Fruit fly (Drosophila melanogaster) whole organism, embryonic: ENCODE measurements around the gene Mdh1.

ENCODE experiments used
- Awh ChIP-seq: fragments of 200-800 bp; sonication (Bioruptor generic); IDR thresholded peaks from 2 replicates; pipeline ENCODE4, ENCODE4 v1.3.6; 2022; ENCODE audit warnings: missing biosample characterization, missing genetic modification characterization
- Bdp1 ChIP-seq: fragments of 200-800 bp; sonication (Bioruptor generic); optimal IDR thresholded peaks from 3 replicates; lab custom pipeline; 2016; ENCODE audit warnings: missing biosample characterization, missing genetic modification characterization
- Bgb ChIP-seq: fragments of 200-800 bp; sonication (Bioruptor generic); IDR thresholded peaks from 2 replicates; pipeline ENCODE4 v1.3.6; 2022; ENCODE audit warnings: missing biosample characterization, missing genetic modification characterization; ENCODE audit not compliant: partially characterized antibody
- CG10462 ChIP-seq: fragments of 200-800 bp; sonication (Bioruptor generic); optimal IDR thresholded peaks from 2 replicates; lab custom pipeline; 2016; ENCODE audit warnings: missing biosample characterization, missing genetic modification characterization
- CG11247 ChIP-seq: fragments of 200-800 bp; sonication (Bioruptor generic); IDR thresholded peaks from 2 replicates; pipeline ENCODE4 v1.3.6; 2022; ENCODE audit warnings: missing biosample characterization, missing genetic modification characterization
- CG12104 ChIP-seq: fragments of 200-800 bp; sonication (Bioruptor generic); optimal IDR thresholded peaks from 3 replicates; lab custom pipeline; 2016; ENCODE audit warnings: missing biosample characterization, missing genetic modification characterization
- CG12659 ChIP-seq: fragments of 200-800 bp; sonication (Bioruptor generic); optimal IDR thresholded peaks from 3 replicates; lab custom pipeline; 2017; ENCODE audit warnings: mild to moderate bottlenecking, missing biosample characterization, missing genetic modification reagents, missing genetic modification characterization
- CG13123 ChIP-seq: fragments of 200-800 bp; sonication (Bioruptor generic); optimal IDR thresholded peaks from 2 replicates; lab custom pipeline; 2016; ENCODE audit warnings: missing biosample characterization, missing genetic modification characterization
- CG13296 ChIP-seq: fragments of 200-800 bp; sonication (Bioruptor generic); optimal IDR thresholded peaks from 3 replicates; lab custom pipeline; 2018; ENCODE audit warnings: missing biosample characterization, mild to moderate bottlenecking, missing genetic modification characterization
- CG13624 ChIP-seq: fragments of 200-800 bp; sonication (Bioruptor generic); optimal IDR thresholded peaks from 2 replicates; lab custom pipeline; 2016; ENCODE audit warnings: missing biosample characterization, missing genetic modification characterization
- CG1529 ChIP-seq: fragments of 200-800 bp; sonication (Bioruptor generic); optimal IDR thresholded peaks from 3 replicates; lab custom pipeline; 2018; ENCODE audit warnings: missing biosample characterization, missing genetic modification characterization
- CG17328 ChIP-seq: fragments of 200-800 bp; sonication (Bioruptor generic); IDR thresholded peaks from 2 replicates; pipeline ENCODE4 v1.3.6; 2022; ENCODE audit warnings: missing biosample characterization, missing genetic modification characterization
- CG17912 ChIP-seq: fragments of 200-800 bp; sonication (Bioruptor generic); optimal IDR thresholded peaks from 2 replicates; lab custom pipeline; 2018; ENCODE audit warnings: missing biosample characterization, mild to moderate bottlenecking, missing genetic modification characterization
- CG2678 ChIP-seq: fragments of 200-800 bp; sonication (Bioruptor generic); optimal IDR thresholded peaks from 3 replicates; lab custom pipeline; 2019; ENCODE audit warnings: missing biosample characterization, mild to moderate bottlenecking, missing genetic modification characterization, moderate library complexity
- CG30403 ChIP-seq: fragments of 200-800 bp; sonication (Bioruptor generic); optimal IDR thresholded peaks from 3 replicates; lab custom pipeline; 2016; ENCODE audit warnings: missing biosample characterization, missing genetic modification characterization
- CG3838 ChIP-seq: fragments of 200-800 bp; sonication (Bioruptor generic); optimal IDR thresholded peaks from 3 replicates; lab custom pipeline; 2016; ENCODE audit warnings: missing biosample characterization, missing genetic modification characterization
- CG4730 ChIP-seq: fragments of 200-800 bp; sonication (Bioruptor generic); IDR thresholded peaks from 2 replicates; pipeline ENCODE4 v1.3.6; 2022; ENCODE audit warnings: missing biosample characterization, missing genetic modification characterization
- CG4854 ChIP-seq: fragments of 200-800 bp; sonication (Bioruptor generic); optimal IDR thresholded peaks from 2 replicates; lab custom pipeline; 2016; ENCODE audit warnings: missing biosample characterization, missing genetic modification characterization, inconsistent platforms
- Dek ChIP-seq: fragments of 200-800 bp; sonication (Bioruptor generic); optimal IDR thresholded peaks from 3 replicates; lab custom pipeline; 2019; ENCODE audit warnings: missing biosample characterization, mild to moderate bottlenecking, missing genetic modification characterization, moderate library complexity
- E2f2 ChIP-seq: fragments of 200-800 bp; sonication (Bioruptor generic); IDR thresholded peaks from 2 replicates; pipeline ENCODE4 v1.3.6; 2022; ENCODE audit warnings: missing biosample characterization, missing genetic modification characterization
- ERR ChIP-seq: fragments of 200-800 bp; sonication (Bioruptor generic); optimal IDR thresholded peaks from 2 replicates; lab custom pipeline; 2016; ENCODE audit warnings: missing biosample characterization, missing genetic modification characterization
- Fer2 ChIP-seq: fragments of 200-800 bp; sonication (Bioruptor generic); optimal IDR thresholded peaks from 2 replicates; lab custom pipeline; 2018; ENCODE audit warnings: missing biosample characterization, mild to moderate bottlenecking, missing genetic modification characterization, moderate library complexity
- Hmx ChIP-seq: fragments of 200-800 bp; sonication (Bioruptor generic); optimal IDR thresholded peaks from 2 replicates; lab custom pipeline; 2016; ENCODE audit warnings: missing biosample characterization, missing genetic modification characterization
- Hsf ChIP-seq: fragments of 200-800 bp; sonication (Bioruptor generic); optimal IDR thresholded peaks from 3 replicates; lab custom pipeline; 2016; ENCODE audit warnings: missing biosample characterization, missing genetic modification characterization
- MBD-R2 ChIP-seq: fragments of 200-800 bp; sonication (Bioruptor generic); IDR thresholded peaks from 2 replicates; pipeline ENCODE4 v1.3.6; 2022; ENCODE audit warnings: missing biosample characterization, missing genetic modification characterization
- NC2α ChIP-seq: fragments of 200-800 bp; sonication (Bioruptor generic); optimal IDR thresholded peaks from 2 replicates; lab custom pipeline; 2016; ENCODE audit warnings: missing biosample characterization, missing genetic modification characterization
- Rfx ChIP-seq: fragments of 200-800 bp; sonication (Bioruptor generic); IDR thresholded peaks from 2 replicates; pipeline ENCODE4 v1.3.6; 2022; ENCODE audit warnings: missing biosample characterization, missing genetic modification characterization
- Sox100B ChIP-seq: fragments of 200-800 bp; sonication (Bioruptor generic); optimal IDR thresholded peaks from 3 replicates; lab custom pipeline; 2018; ENCODE audit warnings: missing biosample characterization, mild to moderate bottlenecking, missing genetic modification characterization
- Spps ChIP-seq: fragments of 200-800 bp; sonication (Bioruptor generic); optimal IDR thresholded peaks from 2 replicates; lab custom pipeline; 2018; ENCODE audit warnings: missing biosample characterization, mild to moderate bottlenecking, missing genetic modification characterization
- Usf ChIP-seq: fragments of 200-800 bp; sonication (Bioruptor generic); optimal IDR thresholded peaks from 2 replicates; lab custom pipeline; 2017; ENCODE audit warnings: missing genotype, missing biosample characterization, missing genetic modification characterization
- Vsx1 ChIP-seq: fragments of 200-800 bp; sonication (Bioruptor generic); optimal IDR thresholded peaks from 2 replicates; lab custom pipeline; 2017; ENCODE audit warnings: missing biosample characterization, mild to moderate bottlenecking, missing genetic modification characterization, missing genetic modification reagents
- bab2 ChIP-seq: fragments of 200-800 bp; sonication (Bioruptor generic); optimal IDR thresholded peaks from 2 replicates; lab custom pipeline; 2016; ENCODE audit warnings: missing biosample characterization, missing genetic modification characterization
- bowl ChIP-seq: fragments of 200-800 bp; sonication (Bioruptor generic); IDR thresholded peaks from 2 replicates; pipeline ENCODE4 v1.3.6; 2022; ENCODE audit warnings: missing biosample characterization, missing genetic modification characterization
- bsh ChIP-seq, 2 experiments: fragments of 200-800 bp; sonication (Bioruptor generic); optimal IDR thresholded peaks; 2 replicates each; lab custom pipeline; 2017 to 2018; ENCODE audit warnings: mild to moderate bottlenecking in 2 of 2, missing biosample characterization in 2 of 2, missing genetic modification characterization in 2 of 2, moderate library complexity in 1 of 2
- chif ChIP-seq, 2 experiments: fragments of 200-800 bp; sonication (Bioruptor generic); optimal IDR thresholded peaks; 3 replicates each; lab custom pipeline; 2016; ENCODE audit warnings: missing biosample characterization in 2 of 2, missing genetic modification characterization in 2 of 2
- corto ChIP-seq: fragments of 200-800 bp; sonication (Bioruptor generic); optimal IDR thresholded peaks from 2 replicates; lab custom pipeline; 2016; ENCODE audit warnings: missing biosample characterization, mild to moderate bottlenecking, missing genetic modification characterization, moderate library complexity
- cwo ChIP-seq: fragments of 200-800 bp; sonication (Bioruptor generic); optimal IDR thresholded peaks from 3 replicates; lab custom pipeline; 2017; ENCODE audit warnings: missing biosample characterization, missing genetic modification characterization, mild to moderate bottlenecking, moderate library complexity, missing genetic modification reagents
- dati ChIP-seq: fragments of 200-800 bp; sonication (Bioruptor generic); IDR thresholded peaks from 2 replicates; pipeline ENCODE4 v1.3.6; 2022; ENCODE audit warnings: missing biosample characterization, missing genetic modification characterization
- dpn ChIP-seq, 2 experiments: fragments of 200-800 bp; sonication (Bioruptor generic); optimal IDR thresholded peaks; 3 replicates each; lab custom pipeline; 2016; ENCODE audit warnings: missing biosample characterization in 2 of 2, missing genetic modification characterization in 2 of 2
- fd3F ChIP-seq: fragments of 200-800 bp; sonication (Bioruptor generic); optimal IDR thresholded peaks from 2 replicates; lab custom pipeline; 2018; ENCODE audit warnings: missing biosample characterization, mild to moderate bottlenecking, missing genetic modification characterization, moderate library complexity
- grn ChIP-seq: fragments of 200-800 bp; sonication (Bioruptor generic); optimal IDR thresholded peaks from 3 replicates; lab custom pipeline; 2017; ENCODE audit warnings: missing biosample characterization, missing genetic modification characterization
- lola ChIP-seq, 3 experiments: fragments of >200 bp in 2 of 3; fragments of 200-800 bp in 1 of 3; sonication (Bioruptor generic) in 1 of 3; optimal IDR thresholded peaks; 2 replicates each; lab custom pipeline; 2017 to 2019; ENCODE audit warnings: missing biosample characterization in 3 of 3, missing genetic modification characterization in 3 of 3, mild to moderate bottlenecking in 1 of 3, moderate library complexity in 1 of 3
- pho ChIP-seq: fragments of 200-800 bp; sonication (Bioruptor generic); optimal IDR thresholded peaks from 2 replicates; lab custom pipeline; 2016; ENCODE audit warnings: missing biosample characterization, missing genetic modification characterization
- prd ChIP-seq, 3 experiments: fragments of >200 bp in 2 of 3; fragments of 200-800 bp in 1 of 3; sonication (Bioruptor generic) in 1 of 3; optimal IDR thresholded peaks in 2 of 3; IDR thresholded peaks in 1 of 3; 2 replicates in 2 of 3; 3 replicates in 1 of 3; pipeline versions ENCODE4 v1.3.6 to Lab custom; 2017 to 2022; ENCODE audit warnings: missing biosample characterization in 1 of 3, missing genetic modification characterization in 1 of 3
- psq ChIP-seq: fragments of 200-800 bp; sonication (Bioruptor generic); optimal IDR thresholded peaks from 2 replicates; lab custom pipeline; 2017; ENCODE audit warnings: missing biosample characterization, missing genetic modification characterization
- pzg ChIP-seq: fragments of 200-800 bp; sonication (Bioruptor generic); optimal IDR thresholded peaks from 3 replicates; lab custom pipeline; 2018; ENCODE audit warnings: missing biosample characterization, mild to moderate bottlenecking, missing genetic modification characterization, moderate library complexity
- stwl ChIP-seq: fragments of 200-800 bp; sonication (Bioruptor generic); optimal IDR thresholded peaks from 3 replicates; lab custom pipeline; 2018; ENCODE audit warnings: missing biosample characterization, mild to moderate bottlenecking, missing genetic modification characterization, moderate library complexity
- twi ChIP-seq: fragments of 200-800 bp; optimal IDR thresholded peaks from 2 replicates; lab custom pipeline; 2019; ENCODE audit warnings: missing biosample characterization, mild to moderate bottlenecking, missing genetic modification characterization, moderate library complexity
- zfh1 ChIP-seq: fragments of 200-800 bp; sonication (Bioruptor generic); IDR thresholded peaks from 3 replicates; pipeline ENCODE4 v1.3.6; 2022; ENCODE audit warnings: missing biosample characterization, missing genetic modification characterization

Mdh1 gene

DNA sequence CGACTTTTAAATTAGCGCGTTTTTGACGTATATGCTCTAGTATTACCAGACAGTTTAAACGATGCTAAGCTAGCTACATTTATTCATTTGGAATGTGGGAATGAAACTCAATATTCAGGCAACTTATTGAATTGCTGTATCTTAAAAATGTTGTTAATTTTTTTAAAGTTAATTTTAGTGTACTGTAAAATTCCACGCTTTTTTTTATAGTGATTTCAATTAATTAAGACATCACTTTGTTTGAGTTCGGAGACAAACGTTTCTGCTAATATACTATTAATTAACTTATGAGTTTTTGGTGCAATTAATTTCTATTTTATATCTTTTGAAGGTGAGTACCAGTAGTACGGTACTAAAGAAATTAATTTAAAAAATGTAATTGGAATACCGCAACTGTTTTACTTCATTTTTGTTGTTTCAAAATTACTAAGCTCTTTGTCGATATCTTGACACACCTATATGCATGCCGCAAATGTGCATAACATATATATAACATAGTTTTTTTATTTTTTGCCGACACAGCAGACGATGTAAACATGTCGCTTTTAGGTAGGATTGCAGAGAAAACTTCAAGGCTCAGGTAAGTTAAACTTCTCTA is 9.8 kb downstream of the Mdh1 start, which contains the start of the genes Cdk1 and mRpS7 (continued):
- peak; percentile 79 for TF ChIP-seq Hsf (GFP tag; lab: Kevin White, UChicago)
- TF ChIP-seq zfh1 (GFP tag; lab: Robert Waterston, UW) = peak; percentile 73
- peak; percentile 17 to 53 for TF ChIP-seq chif (GFP tag; optimal IDR thresholded peaks at IDR 0.05; lab: Kevin White, UChicago)
- peak; percentile 63 for TF ChIP-seq CG12104
- peak; percentile 87 for TF ChIP-seq CG2678 (tag; lab: Kevin White, UChicago)
- peak; percentile 40 for TF ChIP-seq CG4854 (GFP tag; lab: Kevin White, UChicago)
- peak; percentile 66 for TF ChIP-seq Spps (tag; lab: Kevin White, UChicago)
- no peak for TF ChIP-seq Bdp1
- peak; percentile 70 for TF ChIP-seq CG17328 (GFP tag; lab: Robert Waterston, UW)
- TF ChIP-seq Awh (GFP tag; lab: Robert Waterston, UW) = peak; percentile 54; the same call in 1 of the 2 replicates
- no peak for TF ChIP-seq prd (optimal IDR thresholded peaks at IDR 0.05; lab: Kevin White, UChicago)
- peak; percentile 81 for TF ChIP-seq prd (GFP tag; IDR thresholded peaks at IDR 0.05; lab: Robert Waterston, UW)
- no peak for TF ChIP-seq stwl (tag; lab: Kevin White, UChicago)
- TF ChIP-seq dati (GFP tag; lab: Robert Waterston, UW) = peak; percentile 16; the same call in 1 of the 2 replicates
- peak; percentile 63 for TF ChIP-seq CG13624
- peak; percentile 47 for TF ChIP-seq Vsx1 (GFP tag; lab: Kevin White, UChicago)
- TF ChIP-seq bsh (GFP tag; optimal IDR thresholded peaks at IDR 0.05; lab: Kevin White, UChicago) = peak in 1 of 2 experiments; percentile 75
- TF ChIP-seq NC2α (GFP tag; lab: Kevin White, UChicago) = no peak
- no peak for TF ChIP-seq psq (GFP tag; lab: Kevin White, UChicago)
- peak in 1 of 3 experiments; percentile 72 for TF ChIP-seq lola (GFP tag; optimal IDR thresholded peaks at IDR 0.05; lab: Kevin White, UChicago)
- peak; percentile 81 for TF ChIP-seq Dek (tag; lab: Kevin White, UChicago)
- TF ChIP-seq pzg (GFP tag; lab: Kevin White, UChicago) = peak; percentile 47
- TF ChIP-seq CG1529 (GFP tag; lab: Kevin White, UChicago) = peak; percentile 45
- no peak for TF ChIP-seq Bgb (GFP tag; lab: Robert Waterston, UW)
- TF ChIP-seq Fer2 = peak; percentile 7
- peak; percentile 37 for TF ChIP-seq Hmx (GFP tag; lab: Kevin White, UChicago)
- TF ChIP-seq CG30403 (GFP tag; lab: Kevin White, UChicago) = peak; percentile 83
- TF ChIP-seq CG13123 = peak; percentile 46
- TF ChIP-seq CG17912 (GFP tag; lab: Kevin White, UChicago) = no peak
- TF ChIP-seq CG11247 (GFP tag; lab: Robert Waterston, UW) = peak; percentile 43; the same call in 1 of the 2 replicates
- peak; percentile 76 for TF ChIP-seq Sox100B (GFP tag; lab: Kevin White, UChicago)
- 0 out of 2 replicates have a peak, but pooled peaks have one; percentile 18 for TF ChIP-seq MBD-R2
- peak; percentile 70 for TF ChIP-seq Rfx (GFP tag; lab: Robert Waterston, UW)
- TF ChIP-seq pho = peak; percentile 63
- TF ChIP-seq ERR (GFP tag; lab: Kevin White, UChicago) = no peak
- peak; percentile 59 for TF ChIP-seq bab2 (GFP tag; lab: Kevin White, UChicago)
- peak; percentile 54 for TF ChIP-seq CG13296 (GFP tag; lab: Kevin White, UChicago)
- TF ChIP-seq CG10462 (GFP tag; lab: Kevin White, UChicago) = peak; percentile 46
- peak; percentile 62 for TF ChIP-seq twi (tag; lab: Kevin White, UChicago)
- peak; percentile 66 for TF ChIP-seq fd3F
- TF ChIP-seq bowl (GFP tag; lab: Robert Waterston, UW) = no peak
- peak; percentile 82 for TF ChIP-seq E2f2
- peak; percentile 41 for TF ChIP-seq CG4730 (GFP tag; lab: Robert Waterston, UW)
- TF ChIP-seq Usf (GFP tag; lab: Kevin White, UChicago) = peak; percentile 40
- peak; percentile 76 for TF ChIP-seq CG12659 (GFP tag; lab: Kevin White, UChicago)
- no peak for TF ChIP-seq grn
- TF ChIP-seq dpn (GFP tag; optimal IDR thresholded peaks at IDR 0.05; lab: Kevin White, UChicago) = peak; percentile 29 to 62
- no peak for TF ChIP-seq corto (GFP tag; lab: Kevin White, UChicago)
- TF ChIP-seq cwo (GFP tag; lab: Kevin White, UChicago) = peak; percentile 44
- TF ChIP-seq CG3838 (GFP tag; lab: Kevin White, UChicago) = peak; percentile 63
